Worm (Caenorhabditis elegans) whole organism, late embryonic: ENCODE data around the gene algn-7.

Experiments
- C38D4.7 ChIP-seq: fragments of 200-800 bp; sonication (Bioruptor generic); optimal IDR thresholded peaks from 2 replicates; lab custom pipeline; 2018; ENCODE audit warnings: mild to moderate bottlenecking, missing genetic modification characterization, moderate library complexity, missing compliant biosample characterization
- F13H6.1 ChIP-seq: sonication (generic microtip); optimal IDR thresholded peaks from 2 replicates; lab custom pipeline; 2016; ENCODE audit warnings: missing genetic modification characterization, missing compliant biosample characterization
- K02D7.2 ChIP-seq: sonication (generic microtip); optimal IDR thresholded peaks from 2 replicates; lab custom pipeline; 2017; ENCODE audit warnings: mild to moderate bottlenecking, missing genetic modification characterization, missing compliant biosample characterization
- K09A11.1 ChIP-seq: sonication (generic microtip); optimal IDR thresholded peaks from 2 replicates; lab custom pipeline; 2017; ENCODE audit warnings: antibody characterized with exemption, mild to moderate bottlenecking, missing genetic modification characterization, missing compliant biosample characterization; ENCODE audit not compliant: insufficient read depth
- T23F11.4 ChIP-seq: fragments of 200-800 bp; sonication (Bioruptor generic); optimal IDR thresholded peaks from 2 replicates; lab custom pipeline; 2018; ENCODE audit warnings: mild to moderate bottlenecking, missing genetic modification characterization, missing compliant biosample characterization
- Y22D7AL.16 ChIP-seq: sonication (generic microtip); optimal IDR thresholded peaks from 2 replicates; lab custom pipeline; 2016; ENCODE audit warnings: missing genetic modification characterization, missing compliant biosample characterization
- ahr-1 ChIP-seq: sonication (generic microtip); optimal IDR thresholded peaks from 2 replicates; lab custom pipeline; 2016; ENCODE audit warnings: missing genetic modification characterization, missing compliant biosample characterization
- ama-1 ChIP-seq: fragments of 150-350 bp; optimal IDR thresholded peaks from 2 replicates; lab custom pipeline; 2014
- ceh-14 ChIP-seq: sonication (generic microtip); optimal IDR thresholded peaks from 2 replicates; lab custom pipeline; 2016; ENCODE audit warnings: missing genotype, missing genetic modification characterization, missing compliant biosample characterization
- ceh-18 ChIP-seq: sonication (generic microtip); optimal IDR thresholded peaks from 2 replicates; lab custom pipeline; 2016; ENCODE audit warnings: missing genetic modification characterization, missing compliant biosample characterization
- ceh-19 ChIP-seq: fragments of 200-800 bp; sonication (Bioruptor generic); optimal IDR thresholded peaks from 2 replicates; lab custom pipeline; 2018; ENCODE audit warnings: mild to moderate bottlenecking, missing genetic modification characterization, missing compliant biosample characterization
- ceh-2 ChIP-seq: sonication (generic microtip); optimal IDR thresholded peaks from 2 replicates; lab custom pipeline; 2016; ENCODE audit warnings: missing genotype, missing genetic modification characterization, missing compliant biosample characterization
- ceh-22 ChIP-seq: sonication (generic microtip); optimal IDR thresholded peaks from 2 replicates; lab custom pipeline; 2017; ENCODE audit warnings: missing biosample characterization, missing genetic modification characterization
- ceh-24 ChIP-seq: sonication (generic microtip); optimal IDR thresholded peaks from 2 replicates; lab custom pipeline; 2016; ENCODE audit warnings: mild to moderate bottlenecking, missing genetic modification characterization, missing compliant biosample characterization
- ceh-30 ChIP-seq: fragments of 150-350 bp; optimal IDR thresholded peaks from 2 replicates; lab custom pipeline; 2014; ENCODE audit warnings: missing biosample characterization, missing genetic modification characterization
- ceh-45 ChIP-seq: fragments of 200-800 bp; sonication (Bioruptor generic); IDR thresholded peaks from 2 replicates; pipeline ENCODE4 v1.3.6; 2022; ENCODE audit warnings: missing genetic modification reagents, missing genetic modification characterization, missing compliant biosample characterization
- ceh-48 ChIP-seq: sonication (generic microtip); optimal IDR thresholded peaks from 2 replicates; lab custom pipeline; 2016; ENCODE audit warnings: missing genetic modification characterization, inconsistent platforms, missing compliant biosample characterization
- ceh-9 ChIP-seq: sonication (generic microtip); optimal IDR thresholded peaks from 2 replicates; lab custom pipeline; 2016; ENCODE audit warnings: mild to moderate bottlenecking, missing genetic modification characterization, inconsistent platforms, missing compliant biosample characterization
- che-1 ChIP-seq: sonication (generic microtip); optimal IDR thresholded peaks from 2 replicates; lab custom pipeline; 2016; ENCODE audit warnings: mild to moderate bottlenecking, missing genetic modification characterization, missing compliant biosample characterization
- dmd-4 ChIP-seq: sonication (generic microtip); optimal IDR thresholded peaks from 2 replicates; lab custom pipeline; 2016; ENCODE audit warnings: borderline replicate concordance, missing genetic modification characterization, missing compliant biosample characterization
- elt-2 ChIP-seq: sonication (generic microtip); optimal IDR thresholded peaks from 2 replicates; lab custom pipeline; 2016; ENCODE audit warnings: missing genetic modification reagents, missing genetic modification characterization, missing compliant biosample characterization
- fax-1 ChIP-seq: sonication (generic microtip); optimal IDR thresholded peaks from 2 replicates; lab custom pipeline; 2016; ENCODE audit warnings: missing genotype, missing genetic modification characterization, missing compliant biosample characterization
- fkh-10 ChIP-seq: fragments of 150-350 bp; optimal IDR thresholded peaks from 2 replicates; lab custom pipeline; 2014; ENCODE audit warnings: missing biosample characterization, missing genetic modification reagents, missing genetic modification characterization
- hlh-15 ChIP-seq: sonication (generic microtip); optimal IDR thresholded peaks from 2 replicates; lab custom pipeline; 2016; ENCODE audit warnings: missing genetic modification characterization, missing compliant biosample characterization
- hlh-8 ChIP-seq: sonication (generic microtip); optimal IDR thresholded peaks from 2 replicates; lab custom pipeline; 2016; ENCODE audit warnings: missing genotype, missing genetic modification characterization, missing compliant biosample characterization
- lim-6 ChIP-seq: sonication (generic microtip); optimal IDR thresholded peaks from 2 replicates; lab custom pipeline; 2016; ENCODE audit warnings: missing genetic modification characterization, missing compliant biosample characterization
- lin-11 ChIP-seq: fragments of 200-800 bp; sonication (Bioruptor generic); optimal IDR thresholded peaks from 2 replicates; lab custom pipeline; 2018; ENCODE audit warnings: mild to moderate bottlenecking, missing genetic modification characterization, missing compliant biosample characterization
- nhr-232 ChIP-seq: sonication (generic microtip); optimal IDR thresholded peaks from 2 replicates; lab custom pipeline; 2016; ENCODE audit warnings: missing genetic modification characterization, missing compliant biosample characterization
- npax-4 ChIP-seq: sonication (generic microtip); optimal IDR thresholded peaks from 2 replicates; lab custom pipeline; 2016; ENCODE audit warnings: missing genetic modification characterization, missing compliant biosample characterization
- odd-2 ChIP-seq: sonication (generic microtip); optimal IDR thresholded peaks from 2 replicates; lab custom pipeline; 2017; ENCODE audit warnings: antibody characterized with exemption, mild to moderate bottlenecking, missing genetic modification characterization, missing compliant biosample characterization
- pag-3 ChIP-seq: sonication (generic microtip); optimal IDR thresholded peaks from 2 replicates; lab custom pipeline; 2016; ENCODE audit warnings: missing compliant biosample characterization, missing genetic modification characterization, borderline replicate concordance
- pat-9 ChIP-seq: fragments of 200-800 bp; sonication (Bioruptor generic); optimal IDR thresholded peaks from 2 replicates; lab custom pipeline; 2018; ENCODE audit warnings: mild to moderate bottlenecking, missing genetic modification characterization, moderate library complexity, missing compliant biosample characterization
- pax-1 ChIP-seq: fragments of 150-350 bp; optimal IDR thresholded peaks from 2 replicates; lab custom pipeline; 2014; ENCODE audit warnings: missing biosample characterization, missing genetic modification characterization
- pha-2 ChIP-seq: sonication (generic microtip); optimal IDR thresholded peaks from 2 replicates; lab custom pipeline; 2017; ENCODE audit warnings: mild to moderate bottlenecking, missing genetic modification characterization, missing compliant biosample characterization
- pros-1 ChIP-seq: fragments of 150-350 bp; optimal IDR thresholded peaks from 2 replicates; lab custom pipeline; 2014; ENCODE audit warnings: missing biosample characterization, missing genetic modification reagents, missing genetic modification characterization
- rnt-1 ChIP-seq: sonication (generic microtip); optimal IDR thresholded peaks from 2 replicates; lab custom pipeline; 2016; ENCODE audit warnings: missing genetic modification characterization, missing compliant biosample characterization
- sox-2 ChIP-seq: fragments of 200-800 bp; sonication (Bioruptor generic); IDR thresholded peaks from 2 replicates; pipeline ENCODE4 v1.3.6; 2022; ENCODE audit warnings: missing genetic modification reagents, missing genetic modification characterization, missing compliant biosample characterization
- syd-9 ChIP-seq: sonication (generic microtip); optimal IDR thresholded peaks from 2 replicates; lab custom pipeline; 2016; ENCODE audit warnings: mild to moderate bottlenecking, missing genetic modification characterization, moderate library complexity, missing compliant biosample characterization
- unc-55 ChIP-seq: sonication (generic microtip); optimal IDR thresholded peaks from 2 replicates; lab custom pipeline; 2017; ENCODE audit warnings: missing biosample characterization, missing genetic modification reagents, missing genetic modification characterization
- unc-86 ChIP-seq: sonication (generic microtip); optimal IDR thresholded peaks from 2 replicates; lab custom pipeline; 2016; ENCODE audit warnings: missing genetic modification characterization, missing compliant biosample characterization

Gene algn-7

DNA sequence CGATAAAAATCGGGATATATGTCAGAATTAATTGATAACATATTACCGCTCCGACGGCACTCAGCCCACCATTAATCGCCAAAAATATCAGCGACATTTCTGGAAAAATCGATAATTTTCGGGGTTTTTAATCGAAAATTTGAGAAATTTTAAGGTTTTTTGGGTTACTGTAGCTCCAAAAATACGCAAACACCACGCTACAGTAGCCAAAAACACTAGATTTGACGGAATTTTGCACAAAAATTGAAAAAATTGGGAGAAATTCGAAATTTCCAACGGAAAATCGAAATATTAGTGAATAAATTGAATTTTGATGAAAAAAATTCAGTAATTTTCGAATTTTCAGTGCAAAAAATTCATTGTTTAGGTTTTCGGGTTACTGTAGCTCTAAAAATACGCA is at the start of gene algn-7:
TSS of gene algn-7 (minus strand) at position 101 of the 400 bp plus-strand sequence.
- TF ChIP-seq pax-1 (tag; lab: Kevin White, UChicago) (no peak), ceh-45 (GFP tag; lab: Robert Waterston, UW) (no peak), ceh-18 (no peak), odd-2 (tag; lab: Kevin White, UChicago) (no peak), npax-4 (tag; lab: Kevin White, UChicago) (no peak), ceh-19 (GFP tag; lab: Kevin White, UChicago) (no peak), K02D7.2 (no peak), nhr-232 (tag; lab: Kevin White, UChicago) (no peak), ceh-30 (tag; lab: Kevin White, UChicago) (no peak), syd-9 (tag; lab: Kevin White, UChicago) (no peak), C38D4.7 (GFP tag; lab: Kevin White, UChicago) (no peak), ceh-9 (tag; lab: Kevin White, UChicago) (no peak), rnt-1 (tag; lab: Kevin White, UChicago) (no peak), hlh-8 (tag; lab: Kevin White, UChicago) (no peak), ceh-22 (no peak), ceh-2 (tag; lab: Kevin White, UChicago) (no peak), che-1 (tag; lab: Kevin White, UChicago) (no peak)

DNA sequence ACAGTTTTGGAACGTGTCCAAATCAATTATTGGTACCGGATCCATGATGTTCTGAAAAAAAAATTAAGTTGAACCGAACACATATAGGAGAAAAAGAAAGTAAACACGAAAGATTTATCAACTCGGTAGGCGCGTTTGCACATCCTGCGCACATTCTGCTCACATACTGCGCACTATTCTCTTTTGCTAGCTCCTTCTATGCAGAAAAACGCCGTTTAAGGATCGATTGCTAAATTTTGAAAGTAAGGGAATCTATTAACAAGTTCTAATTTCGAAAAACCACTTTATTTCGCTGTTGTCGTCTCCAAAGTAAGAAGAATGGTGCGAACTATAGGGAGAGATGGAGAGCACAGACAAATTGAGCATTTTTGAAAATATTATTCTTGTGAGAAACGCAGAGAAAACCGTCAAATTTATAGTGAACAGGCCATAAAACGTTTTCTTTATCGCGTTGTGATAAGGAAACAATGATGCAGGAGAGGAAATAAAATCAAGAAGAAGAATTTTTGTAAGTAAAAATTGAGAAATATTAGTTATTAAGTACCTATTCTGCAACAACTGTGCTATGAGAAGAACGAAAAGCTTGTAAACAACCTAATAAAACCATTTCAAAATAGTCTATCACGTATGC is 47.8 kb upstream of the algn-7 start, which contains the start of gene Y60A3A.24:
TSS of gene Y60A3A.24 (minus strand) at position 51 of the 631 bp plus-strand sequence.
- TF ChIP-seq elt-2 (tag; lab: Kevin White, UChicago), result peak; percentile 70
- no peak for TF ChIP-seq sox-2 (GFP tag; lab: Robert Waterston, UW)
- TF ChIP-seq K09A11.1 (tag; lab: Kevin White, UChicago), result no peak

DNA sequence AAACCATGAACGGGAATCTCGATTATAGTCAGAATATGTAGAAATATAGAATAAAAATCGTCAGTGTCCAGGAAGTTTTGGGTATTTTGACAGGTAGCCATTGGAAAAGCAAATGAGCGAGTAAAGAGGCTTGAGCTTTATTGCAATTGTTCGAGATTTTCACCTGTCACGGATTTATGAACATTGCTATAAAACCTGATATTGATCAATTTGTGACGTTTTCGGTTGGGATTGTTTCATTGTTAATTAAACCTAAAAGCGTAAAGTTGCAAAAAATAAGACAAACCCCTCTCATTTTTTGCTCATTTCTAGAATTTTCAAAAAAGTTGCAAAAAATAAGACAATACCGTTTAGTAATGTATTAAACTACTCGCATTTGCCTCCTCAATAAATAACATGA is 44.1 kb upstream of the algn-7 start, which contains the start of gene srh-183:
TSS of gene srh-183 (minus strand) at position 101 of the 400 bp plus-strand sequence.
- TF ChIP-seq unc-55 (GFP tag; lab: Kevin White, UChicago) (no peak), ceh-24 (tag; lab: Kevin White, UChicago) (no peak), ceh-48 (tag; lab: Kevin White, UChicago) (no peak), ceh-14 (tag; lab: Kevin White, UChicago) (no peak), rnt-1 (tag; lab: Kevin White, UChicago) (no peak), fax-1 (tag; lab: Kevin White, UChicago) (no peak), fkh-10 (GFP tag; lab: Kevin White, UChicago) (no peak)

DNA sequence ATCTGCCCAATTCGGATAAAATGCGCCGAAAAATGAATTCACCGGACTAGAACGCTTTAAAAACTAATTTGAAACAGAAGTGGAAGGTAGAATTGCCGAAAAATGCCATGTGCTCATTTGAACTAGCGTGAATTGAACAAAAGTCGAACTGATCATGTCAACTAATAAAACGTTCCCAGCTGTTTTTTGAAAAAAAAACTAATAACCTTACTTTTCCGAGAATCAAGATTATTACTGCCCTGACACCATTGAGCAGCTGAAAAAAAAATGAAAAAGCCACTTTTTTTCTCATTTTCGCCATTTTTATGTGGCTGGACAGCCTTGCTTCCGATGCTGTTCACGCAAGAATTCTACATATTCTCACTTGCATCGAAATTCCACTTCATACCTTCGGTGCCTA is 38.9 kb upstream of the algn-7 start, which contains the start of gene srh-173:
TSS of gene srh-173 (plus strand) at position 301 of the 400 bp plus-strand sequence.
- TF ChIP-seq pag-3 (tag; lab: Kevin White, UChicago) (no peak), Y22D7AL.16 (tag; lab: Kevin White, UChicago) (no peak), ahr-1 (no peak), ceh-22 (no peak)

DNA sequence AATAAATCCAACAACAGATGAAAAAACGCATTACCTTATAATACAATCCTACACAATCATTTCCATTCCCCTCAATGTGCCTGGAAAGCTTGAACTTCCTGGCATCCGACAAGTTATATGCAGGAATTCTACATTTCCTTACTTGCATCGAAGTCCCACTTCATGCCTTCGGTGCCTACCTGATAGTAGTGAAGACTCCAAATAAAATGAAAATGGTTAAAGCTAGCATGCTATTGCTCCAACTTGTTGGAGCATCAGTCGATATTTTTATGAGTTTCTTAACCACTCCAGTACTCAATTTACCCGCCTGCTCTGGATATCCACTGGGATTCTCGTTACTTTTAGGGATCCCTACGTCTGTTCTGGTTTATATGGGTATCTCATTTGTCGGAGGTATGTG is 31.5 kb upstream of the algn-7 start, which contains the start of gene srh-171:
TSS of gene srh-171 (plus strand) at position 75 of the 400 bp plus-strand sequence.
- peak; percentile 50 for TF ChIP-seq ama-1 (lab: Kevin White, UChicago)
- no peak for TF ChIP-seq lim-6 (tag; lab: Kevin White, UChicago)
- TF ChIP-seq hlh-15 (tag; lab: Kevin White, UChicago), result no peak

DNA sequence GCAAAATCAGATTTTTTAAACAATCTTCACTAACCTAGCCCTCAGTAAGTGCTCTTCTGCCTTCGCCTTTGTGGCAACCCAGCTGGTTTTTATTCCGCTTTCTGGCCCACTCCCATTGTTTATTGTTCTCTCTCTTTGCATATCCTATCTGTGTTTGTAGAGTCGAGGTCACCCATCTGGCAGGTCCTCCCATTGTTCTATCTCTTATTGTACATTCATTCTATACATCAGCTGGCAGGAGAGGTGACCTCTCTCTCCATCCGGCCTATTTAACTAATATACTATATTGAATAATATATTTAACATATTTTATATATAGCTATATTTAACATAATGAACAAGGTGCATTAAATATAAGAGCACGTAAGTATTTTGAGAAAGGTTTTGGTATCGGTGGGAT is 27.8 kb upstream of the algn-7 start:
- TF ChIP-seq pat-9 (tag; lab: Kevin White, UChicago) (no peak), dmd-4 (tag; lab: Kevin White, UChicago) (no peak), Y22D7AL.16 (tag; lab: Kevin White, UChicago) (no peak), T23F11.4 (no peak), sox-2 (GFP tag; lab: Robert Waterston, UW) (peak; percentile 93), unc-86 (tag; lab: Kevin White, UChicago) (no peak), F13H6.1 (tag; lab: Kevin White, UChicago) (no peak), pax-1 (tag; lab: Kevin White, UChicago) (no peak), fax-1 (tag; lab: Kevin White, UChicago) (no peak), ama-1 (lab: Kevin White, UChicago) (no peak), lin-11 (tag; lab: Kevin White, UChicago) (no peak), unc-55 (GFP tag; lab: Kevin White, UChicago) (no peak), che-1 (tag; lab: Kevin White, UChicago) (peak; percentile 15), pros-1 (tag; lab: Kevin White, UChicago) (no peak), elt-2 (tag; lab: Kevin White, UChicago) (no peak), ceh-22 (no peak), ceh-45 (GFP tag; lab: Robert Waterston, UW) (no peak), ceh-48 (tag; lab: Kevin White, UChicago) (no peak), pha-2 (tag; lab: Kevin White, UChicago) (peak; percentile 62), ceh-24 (tag; lab: Kevin White, UChicago) (no peak)
